Fruit fly (Drosophila melanogaster) whole organism, adult: ENCODE results near the gene Uros2.

Source experiments
- CG11617 ChIP-seq: fragments of 200-800 bp; sonication (Bioruptor generic); optimal IDR thresholded peaks from 2 replicates; lab custom pipeline; 2017; ENCODE audit warnings: mild to moderate bottlenecking, missing biosample characterization, missing genetic modification reagents, missing genetic modification characterization
- CG12768 ChIP-seq: fragments of 200-800 bp; sonication (Bioruptor generic); optimal IDR thresholded peaks from 2 replicates; lab custom pipeline; 2017; ENCODE audit warnings: missing biosample characterization, missing genetic modification characterization, mild to moderate bottlenecking, moderate library complexity, missing genetic modification reagents
- CG14711 ChIP-seq: fragments of 200-800 bp; sonication (Bioruptor generic); optimal IDR thresholded peaks from 2 replicates; lab custom pipeline; 2018; ENCODE audit warnings: missing biosample characterization, mild to moderate bottlenecking, missing genetic modification characterization, moderate library complexity
- CG1620 ChIP-seq: fragments of 200-800 bp; sonication (Bioruptor generic); optimal IDR thresholded peaks from 2 replicates; lab custom pipeline; 2016; ENCODE audit warnings: missing biosample characterization, missing genetic modification characterization
- CG33017 ChIP-seq: fragments of 200-800 bp; sonication (Bioruptor generic); optimal IDR thresholded peaks from 2 replicates; lab custom pipeline; 2018; ENCODE audit warnings: missing biosample characterization, mild to moderate bottlenecking, missing genetic modification characterization, moderate library complexity
- CG5204 ChIP-seq: fragments of 200-800 bp; sonication (Bioruptor generic); optimal IDR thresholded peaks from 2 replicates; lab custom pipeline; 2016; ENCODE audit warnings: missing biosample characterization, missing genetic modification characterization
- CG7045 ChIP-seq: fragments of 200-800 bp; sonication (Bioruptor generic); optimal IDR thresholded peaks from 2 replicates; lab custom pipeline; 2017; ENCODE audit warnings: missing biosample characterization, mild to moderate bottlenecking, missing genetic modification characterization
- CG7101 ChIP-seq: fragments of 200-800 bp; sonication (Bioruptor generic); optimal IDR thresholded peaks from 2 replicates; lab custom pipeline; 2018; ENCODE audit warnings: missing biosample characterization, mild to moderate bottlenecking, missing genetic modification characterization, moderate library complexity
- Clk ChIP-seq: fragments of 200-800 bp; sonication (Bioruptor generic); optimal IDR thresholded peaks from 2 replicates; lab custom pipeline; 2017; ENCODE audit warnings: missing biosample characterization, missing genetic modification characterization
- Crg-1 ChIP-seq: fragments of 200-800 bp; sonication (Bioruptor generic); optimal IDR thresholded peaks from 2 replicates; lab custom pipeline; 2016; ENCODE audit warnings: missing biosample characterization, missing genetic modification characterization
- Hr96 ChIP-seq: fragments of 200-800 bp; sonication (Bioruptor generic); optimal IDR thresholded peaks from 2 replicates; lab custom pipeline; 2016; ENCODE audit warnings: missing biosample characterization, missing genetic modification characterization
- Mnt ChIP-seq: fragments of 200-800 bp; sonication (Bioruptor generic); optimal IDR thresholded peaks from 2 replicates; lab custom pipeline; 2016; ENCODE audit warnings: missing biosample characterization, mild to moderate bottlenecking, missing genetic modification characterization
- bab1 ChIP-seq: fragments of 200-800 bp; sonication (Bioruptor generic); optimal IDR thresholded peaks from 3 replicates; lab custom pipeline; 2019; ENCODE audit warnings: missing biosample characterization, mild to moderate bottlenecking, missing genetic modification characterization, moderate library complexity
- cic ChIP-seq: fragments of 200-800 bp; sonication (Bioruptor generic); optimal IDR thresholded peaks from 2 replicates; lab custom pipeline; 2017; ENCODE audit warnings: missing biosample characterization, mild to moderate bottlenecking, missing genetic modification characterization, moderate library complexity
- cnc ChIP-seq, 2 experiments: fragments of >200 bp; optimal IDR thresholded peaks; 2 replicates each; lab custom pipeline; 2017
- kay ChIP-seq: fragments of 200-800 bp; sonication (Bioruptor generic); peaks from one replicate; lab custom pipeline; 2016; ENCODE audit warnings: missing biosample characterization, missing genetic modification characterization, borderline replicate concordance
- ovo ChIP-seq: fragments of 200-800 bp; sonication (Bioruptor generic); optimal IDR thresholded peaks from 2 replicates; lab custom pipeline; 2016; ENCODE audit warnings: missing biosample characterization, missing genetic modification characterization
- pad ChIP-seq: fragments of 200-800 bp; sonication (Bioruptor generic); optimal IDR thresholded peaks from 3 replicates; lab custom pipeline; 2017; ENCODE audit warnings: missing biosample characterization, missing genetic modification characterization, mild to moderate bottlenecking, moderate library complexity, missing genetic modification reagents
- tj ChIP-seq: fragments of 200-800 bp; sonication (Bioruptor generic); optimal IDR thresholded peaks from 3 replicates; lab custom pipeline; 2017; ENCODE audit warnings: missing biosample characterization, mild to moderate bottlenecking, missing genetic modification characterization, moderate library complexity
- toe ChIP-seq: fragments of 200-800 bp; sonication (Bioruptor generic); optimal IDR thresholded peaks from 2 replicates; lab custom pipeline; 2016; ENCODE audit warnings: missing biosample characterization, missing genetic modification characterization

Gene Uros2

DNA sequence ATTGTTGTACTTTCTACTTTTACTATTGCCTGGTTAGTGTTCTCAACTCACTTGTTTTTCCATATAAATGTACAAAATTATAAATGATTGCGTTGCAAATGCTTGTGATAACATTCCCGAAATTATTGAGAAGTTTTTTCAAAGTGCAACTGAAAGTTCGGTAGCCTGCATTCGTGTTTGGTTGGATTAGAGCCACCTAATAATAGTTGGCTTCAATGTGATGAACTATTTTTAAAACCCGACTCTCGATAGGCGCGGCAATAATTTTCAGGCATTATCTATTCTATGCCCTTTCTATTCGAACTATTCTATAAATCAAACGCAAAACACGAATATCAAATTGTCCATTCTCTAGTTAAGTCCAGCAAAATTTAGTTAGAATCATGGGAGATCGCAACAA is at the start of gene Uros2:
TSS of gene Uros2 (plus strand) at position 301 of the 400 bp plus-strand sequence.
- TF ChIP-seq CG33017 (tag; lab: Kevin White, UChicago) (no peak), CG11617 (no peak), toe (GFP tag; lab: Kevin White, UChicago) (no peak)

DNA sequence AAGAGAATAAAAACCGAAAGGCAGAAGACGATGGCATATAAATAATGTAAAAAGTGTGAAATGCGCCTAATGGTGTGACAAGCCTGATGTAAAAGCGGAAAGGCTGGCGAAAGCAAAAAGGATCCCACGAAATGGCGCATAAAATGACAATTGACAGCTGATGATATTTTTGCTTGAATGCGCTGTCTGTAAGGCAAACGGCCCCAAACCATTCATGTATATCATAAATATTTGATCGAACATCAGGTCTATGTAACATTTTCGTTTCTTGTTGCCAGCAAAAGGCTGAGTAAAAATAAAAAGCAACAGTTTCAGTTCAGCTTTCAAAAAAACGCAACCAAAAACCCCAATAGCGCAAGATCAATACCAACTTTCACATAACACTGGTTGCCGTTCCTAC is 44.0 kb upstream of the Uros2 start, which contains the start of gene CG4520:
TSS of gene CG4520 (plus strand) at position 301 of the 400 bp plus-strand sequence.
- TF ChIP-seq Crg-1 (GFP tag; lab: Kevin White, UChicago): no peak
- TF ChIP-seq CG12768: no peak
- TF ChIP-seq ovo (GFP tag; lab: Kevin White, UChicago): no peak
- TF ChIP-seq cnc (optimal IDR thresholded peaks at IDR 0.05; lab: Kevin White, UChicago): no peak
- TF ChIP-seq Hr96: no peak
- TF ChIP-seq kay (GFP tag; lab: Kevin White, UChicago): no peak
- no peak for TF ChIP-seq CG11617
- no peak for TF ChIP-seq CG5204 (GFP tag; lab: Kevin White, UChicago)
- no peak for TF ChIP-seq CG7045 (GFP tag; lab: Kevin White, UChicago)
- TF ChIP-seq CG14711 (tag; lab: Kevin White, UChicago): no peak
- no peak for TF ChIP-seq Clk (GFP tag; lab: Kevin White, UChicago)
- TF ChIP-seq CG7101 (tag; lab: Kevin White, UChicago): no peak
- TF ChIP-seq CG33017 (tag; lab: Kevin White, UChicago): no peak
- TF ChIP-seq toe (GFP tag; lab: Kevin White, UChicago): no peak
- no peak for TF ChIP-seq pad
- no peak for TF ChIP-seq cic (GFP tag; lab: Kevin White, UChicago)
- no peak for TF ChIP-seq bab1 (GFP tag; lab: Kevin White, UChicago)
- no peak for TF ChIP-seq Mnt (GFP tag; lab: Kevin White, UChicago)
- TF ChIP-seq CG1620: no peak
- no peak for TF ChIP-seq tj (GFP tag; lab: Kevin White, UChicago)

DNA sequence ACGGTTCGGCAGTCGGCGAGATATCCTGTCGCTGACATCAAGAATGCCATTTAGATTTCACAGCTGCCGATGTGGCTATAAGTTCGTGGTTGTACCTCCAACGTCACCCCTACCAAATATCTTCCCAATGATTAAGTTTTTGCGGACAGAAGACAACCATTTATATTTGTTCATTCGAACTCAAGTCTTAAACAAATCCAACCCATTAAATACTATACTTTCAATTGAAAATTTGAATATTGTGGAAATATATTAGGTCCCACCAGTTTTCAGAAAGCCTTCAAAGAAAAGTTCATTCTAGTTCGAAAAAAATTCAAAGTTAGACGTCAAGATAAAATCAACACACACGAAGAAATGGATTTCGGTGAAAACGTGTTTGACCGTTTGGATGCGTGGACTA is 25.5 kb upstream of the Uros2 start, which contains the start of gene CG12784:
TSS of gene CG12784 (plus strand) at position 301 of the 400 bp plus-strand sequence.
- no peak for TF ChIP-seq CG7101 (tag; lab: Kevin White, UChicago)
- no peak for TF ChIP-seq Hr96
- TF ChIP-seq Clk (GFP tag; lab: Kevin White, UChicago): no peak
- TF ChIP-seq toe (GFP tag; lab: Kevin White, UChicago): no peak
- TF ChIP-seq CG7045 (GFP tag; lab: Kevin White, UChicago): no peak
- no peak for TF ChIP-seq bab1 (GFP tag; lab: Kevin White, UChicago)
- no peak for TF ChIP-seq CG14711 (tag; lab: Kevin White, UChicago)
- no peak for TF ChIP-seq pad
- TF ChIP-seq CG1620: no peak
- TF ChIP-seq cic (GFP tag; lab: Kevin White, UChicago): no peak
- TF ChIP-seq kay (GFP tag; lab: Kevin White, UChicago): no peak
- TF ChIP-seq Mnt (GFP tag; lab: Kevin White, UChicago): no peak
- TF ChIP-seq Crg-1 (GFP tag; lab: Kevin White, UChicago): no peak
- TF ChIP-seq cnc (optimal IDR thresholded peaks at IDR 0.05; lab: Kevin White, UChicago): no peak
- TF ChIP-seq ovo (GFP tag; lab: Kevin White, UChicago): no peak
- no peak for TF ChIP-seq CG5204 (GFP tag; lab: Kevin White, UChicago)
- no peak for TF ChIP-seq tj (GFP tag; lab: Kevin White, UChicago)
- TF ChIP-seq CG33017 (tag; lab: Kevin White, UChicago): no peak

DNA sequence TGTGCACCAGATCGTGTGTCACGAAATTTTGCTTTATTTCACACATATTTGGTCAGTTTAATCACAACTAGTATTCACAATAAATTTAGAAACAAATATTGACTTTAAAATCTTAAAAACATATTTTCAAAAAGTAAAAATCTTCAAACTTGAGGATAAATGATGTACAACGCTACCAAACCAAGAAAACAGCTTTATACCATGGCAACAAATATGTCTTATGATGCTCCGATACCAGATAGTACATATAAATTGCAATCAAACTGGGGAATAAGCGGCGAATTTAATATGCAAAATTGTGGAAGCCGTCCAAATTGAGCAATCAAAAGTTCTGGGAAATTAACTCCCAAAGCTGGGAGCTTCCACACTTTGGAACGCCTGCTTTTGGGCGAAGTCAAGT is 21.0 kb upstream of the Uros2 start, which contains the start of gene CG5623:
TSS of gene CG5623 (minus strand) at position 101 of the 400 bp plus-strand sequence.
- TF ChIP-seq toe (GFP tag; lab: Kevin White, UChicago) (no peak), CG12768 (no peak), Hr96 (no peak), CG7101 (tag; lab: Kevin White, UChicago) (no peak), bab1 (GFP tag; lab: Kevin White, UChicago) (no peak), Clk (GFP tag; lab: Kevin White, UChicago) (no peak), CG11617 (no peak), CG14711 (tag; lab: Kevin White, UChicago) (no peak), Crg-1 (GFP tag; lab: Kevin White, UChicago) (no peak), CG33017 (tag; lab: Kevin White, UChicago) (no peak), ovo (GFP tag; lab: Kevin White, UChicago) (no peak), CG1620 (no peak), CG7045 (GFP tag; lab: Kevin White, UChicago) (no peak), cnc (optimal IDR thresholded peaks at IDR 0.05; lab: Kevin White, UChicago) (no peak), Mnt (GFP tag; lab: Kevin White, UChicago) (no peak), cic (GFP tag; lab: Kevin White, UChicago) (no peak)

DNA sequence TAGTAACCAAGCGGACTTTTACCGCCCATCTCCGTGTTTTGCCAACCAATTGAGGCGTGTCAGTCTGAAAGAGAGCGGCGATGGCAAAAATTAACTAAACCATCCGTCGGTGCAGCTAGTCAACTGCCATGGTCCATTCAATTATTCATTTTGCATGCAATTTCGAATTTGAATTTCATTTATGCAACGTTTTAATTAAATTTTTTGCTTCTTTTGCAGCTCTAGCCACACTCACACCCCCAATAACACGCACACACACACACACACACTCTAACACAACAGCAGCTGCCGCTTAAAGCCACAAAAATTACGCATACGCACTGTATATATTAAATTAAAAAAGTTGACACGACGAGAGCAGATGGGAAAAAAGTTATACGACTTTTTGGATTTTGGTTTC is 19.4 kb upstream of the Uros2 start:
- TF ChIP-seq CG14711 (tag; lab: Kevin White, UChicago) (no peak), pad (no peak), toe (GFP tag; lab: Kevin White, UChicago) (no peak), tj (GFP tag; lab: Kevin White, UChicago) (no peak), CG7101 (tag; lab: Kevin White, UChicago) (no peak), CG1620 (no peak), CG7045 (GFP tag; lab: Kevin White, UChicago) (no peak), Mnt (GFP tag; lab: Kevin White, UChicago) (no peak), Hr96 (no peak), CG33017 (tag; lab: Kevin White, UChicago) (no peak), CG12768 (no peak), kay (GFP tag; lab: Kevin White, UChicago) (no peak), cnc (optimal IDR thresholded peaks at IDR 0.05; lab: Kevin White, UChicago) (no peak), Crg-1 (GFP tag; lab: Kevin White, UChicago) (no peak), CG11617 (no peak), cic (GFP tag; lab: Kevin White, UChicago) (no peak), ovo (GFP tag; lab: Kevin White, UChicago) (no peak), Clk (GFP tag; lab: Kevin White, UChicago) (no peak)

DNA sequence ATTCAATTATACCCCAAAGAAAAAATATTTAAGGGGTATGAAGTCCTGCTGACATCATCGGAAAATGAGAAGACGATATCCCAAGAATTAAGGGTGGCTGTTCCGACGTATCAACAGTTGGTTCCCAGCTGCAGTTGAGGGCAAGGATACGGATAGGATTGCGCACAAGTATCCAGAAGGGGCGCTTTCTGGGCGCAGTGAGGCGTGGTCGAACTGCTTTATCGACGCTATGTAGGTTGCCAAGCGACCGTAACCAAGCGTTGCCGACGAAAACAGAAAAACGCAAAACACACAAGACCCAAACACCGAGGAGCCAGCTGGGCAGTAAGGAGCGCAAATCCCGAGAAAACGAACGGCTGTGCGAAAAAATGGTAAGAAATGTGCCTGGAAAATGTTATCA is 14.2 kb upstream of the Uros2 start, which contains the start of gene Ttc26:
TSS of gene Ttc26 (plus strand) at position 289 of the 400 bp plus-strand sequence.
- TF ChIP-seq CG11617 (no peak), cnc (optimal IDR thresholded peaks at IDR 0.05; lab: Kevin White, UChicago) (no peak), CG7045 (GFP tag; lab: Kevin White, UChicago) (no peak), cic (GFP tag; lab: Kevin White, UChicago) (no peak), ovo (GFP tag; lab: Kevin White, UChicago) (no peak), CG7101 (tag; lab: Kevin White, UChicago) (no peak), Mnt (GFP tag; lab: Kevin White, UChicago) (no peak), CG14711 (tag; lab: Kevin White, UChicago) (no peak), pad (no peak), Crg-1 (GFP tag; lab: Kevin White, UChicago) (no peak), kay (GFP tag; lab: Kevin White, UChicago) (no peak), toe (GFP tag; lab: Kevin White, UChicago) (no peak), bab1 (GFP tag; lab: Kevin White, UChicago) (no peak), CG1620 (no peak), CG33017 (tag; lab: Kevin White, UChicago) (no peak), Clk (GFP tag; lab: Kevin White, UChicago) (no peak), CG12768 (no peak), tj (GFP tag; lab: Kevin White, UChicago) (no peak)
